Fruit fly (Drosophila melanogaster) whole organism, embryonic: ENCODE measurements around the gene zye.

Experiments
- Atf6 ChIP-seq: fragments of 200-800 bp; sonication (Bioruptor generic); IDR thresholded peaks from 2 replicates; pipeline ENCODE4 v1.3.6; 2022; ENCODE audit warnings: missing biosample characterization, missing genetic modification characterization
- Awh ChIP-seq: fragments of 200-800 bp; sonication (Bioruptor generic); IDR thresholded peaks from 2 replicates; pipeline ENCODE4, ENCODE4 v1.3.6; 2022; ENCODE audit warnings: missing biosample characterization, missing genetic modification characterization
- Blimp-1 ChIP-seq: fragments of 200-800 bp; sonication (Bioruptor generic); optimal IDR thresholded peaks from 3 replicates; lab custom pipeline; 2018; ENCODE audit warnings: missing biosample characterization, missing genetic modification characterization, mild to moderate bottlenecking, moderate library complexity, missing genetic modification reagents
- C15 ChIP-seq: fragments of 200-800 bp; sonication (Bioruptor generic); IDR thresholded peaks from 3 replicates; pipeline ENCODE4 v1.3.6; 2022; ENCODE audit warnings: missing biosample characterization, missing genetic modification characterization
- CG10147 ChIP-seq: fragments of 200-800 bp; sonication (Bioruptor generic); optimal IDR thresholded peaks from 2 replicates; lab custom pipeline; 2019; ENCODE audit warnings: missing biosample characterization, mild to moderate bottlenecking, missing genetic modification characterization, moderate library complexity
- CG10321 ChIP-seq: fragments of 200-800 bp; sonication (Bioruptor generic); IDR thresholded peaks from 2 replicates; pipeline ENCODE4 v1.3.6; 2022; ENCODE audit warnings: missing biosample characterization, missing genetic modification characterization
- CG11696 ChIP-seq: fragments of 200-800 bp; sonication (Bioruptor generic); IDR thresholded peaks from 2 replicates; pipeline ENCODE4 v1.3.6; 2022; ENCODE audit warnings: missing biosample characterization, missing genetic modification characterization
- CG12219 ChIP-seq: fragments of 200-800 bp; sonication (Bioruptor generic); optimal IDR thresholded peaks from 3 replicates; lab custom pipeline; 2018; ENCODE audit warnings: missing biosample characterization, mild to moderate bottlenecking, missing genetic modification characterization
- CG14014 ChIP-seq: fragments of 200-800 bp; sonication (Bioruptor generic); IDR thresholded peaks from 2 replicates; pipeline ENCODE4 v1.3.6; 2022; ENCODE audit warnings: missing biosample characterization, missing genetic modification characterization
- CG4360 ChIP-seq: fragments of 200-800 bp; sonication (Bioruptor generic); IDR thresholded peaks from 2 replicates; pipeline ENCODE4 v1.3.6; 2022; ENCODE audit warnings: missing biosample characterization, missing genetic modification characterization
- CG5953 ChIP-seq: fragments of 200-800 bp; sonication (Bioruptor generic); IDR thresholded peaks from 2 replicates; pipeline ENCODE4 v1.3.6; 2022; ENCODE audit warnings: missing biosample characterization, missing genetic modification characterization
- CG6791 ChIP-seq: fragments of 200-800 bp; sonication (Bioruptor generic); IDR thresholded peaks from 3 replicates; pipeline ENCODE4 v1.3.6; 2022; ENCODE audit warnings: missing biosample characterization, missing genetic modification characterization; ENCODE audit not compliant: partially characterized antibody
- CG7987 ChIP-seq: fragments of 200-800 bp; sonication (Bioruptor generic); optimal IDR thresholded peaks from 2 replicates; lab custom pipeline; 2018; ENCODE audit warnings: missing biosample characterization, mild to moderate bottlenecking, missing genetic modification characterization, moderate library complexity
- CG9437 ChIP-seq: fragments of 200-800 bp; sonication (Bioruptor generic); optimal IDR thresholded peaks from 2 replicates; lab custom pipeline; 2018; ENCODE audit warnings: missing biosample characterization, mild to moderate bottlenecking, missing genetic modification characterization
- CG9727 ChIP-seq: fragments of 200-800 bp; sonication (Bioruptor generic); optimal IDR thresholded peaks from 3 replicates; lab custom pipeline; 2017; ENCODE audit warnings: missing biosample characterization, mild to moderate bottlenecking, missing genetic modification characterization
- CHES-1-like ChIP-seq: fragments of 200-800 bp; sonication (Bioruptor generic); optimal IDR thresholded peaks from 2 replicates; lab custom pipeline; 2016; ENCODE audit warnings: missing biosample characterization, missing genetic modification characterization
- CTCF ChIP-seq: fragments of 200-800 bp; sonication (Bioruptor generic); optimal IDR thresholded peaks from 2 replicates; lab custom pipeline; 2017; ENCODE audit warnings: missing biosample characterization, mild to moderate bottlenecking, missing genetic modification characterization, moderate library complexity
- D19A ChIP-seq: fragments of 200-800 bp; optimal IDR thresholded peaks from 3 replicates; lab custom pipeline; 2019; ENCODE audit warnings: missing biosample characterization, mild to moderate bottlenecking, missing genetic modification characterization, moderate library complexity
- Eip74EF ChIP-seq, 2 experiments: fragments of 200-800 bp in 1 of 2; fragments of >200 bp in 1 of 2; sonication (Bioruptor generic) in 1 of 2; optimal IDR thresholded peaks; 2 replicates each; lab custom pipeline; 2017 to 2019; ENCODE audit warnings: missing biosample characterization in 2 of 2, missing genetic modification characterization in 2 of 2, mild to moderate bottlenecking in 1 of 2, moderate library complexity in 1 of 2
- Fer3 ChIP-seq: fragments of 200-800 bp; sonication (Bioruptor generic); optimal IDR thresholded peaks from 2 replicates; lab custom pipeline; 2018; ENCODE audit warnings: missing biosample characterization, mild to moderate bottlenecking, missing genetic modification characterization, moderate library complexity
- Gsc ChIP-seq: fragments of 200-800 bp; sonication (Bioruptor generic); IDR thresholded peaks from 2 replicates; pipeline ENCODE4 v1.3.6; 2022; ENCODE audit warnings: missing biosample characterization, missing genetic modification characterization
- Kr ChIP-seq: fragments of 200-800 bp; sonication (Bioruptor generic); optimal IDR thresholded peaks from 2 replicates; lab custom pipeline; 2017; ENCODE audit warnings: missing biosample characterization, mild to moderate bottlenecking, missing genetic modification characterization
- Lhr ChIP-seq: fragments of 200-800 bp; sonication (Bioruptor generic); optimal IDR thresholded peaks from 3 replicates; lab custom pipeline; 2017; ENCODE audit warnings: mild to moderate bottlenecking, missing biosample characterization, missing genetic modification reagents, missing genetic modification characterization
- Ravus ChIP-seq: fragments of 200-800 bp; sonication (Bioruptor generic); IDR thresholded peaks from 2 replicates; pipeline ENCODE4 v1.3.6; 2022; ENCODE audit warnings: missing biosample characterization, missing genetic modification characterization
- Rx ChIP-seq: fragments of 200-800 bp; sonication (Bioruptor generic); IDR thresholded peaks from 2 replicates; pipeline ENCODE4 v1.3.6; 2022; ENCODE audit warnings: missing biosample characterization, missing genetic modification characterization
- Sox102F ChIP-seq: fragments of 200-800 bp; sonication (Bioruptor generic); optimal IDR thresholded peaks from 2 replicates; lab custom pipeline; 2018; ENCODE audit warnings: missing biosample characterization, mild to moderate bottlenecking, missing genetic modification characterization, moderate library complexity
- Ssrp ChIP-seq: fragments of 200-800 bp; sonication (Bioruptor generic); optimal IDR thresholded peaks from 2 replicates; lab custom pipeline; 2018; ENCODE audit warnings: missing biosample characterization, mild to moderate bottlenecking, missing genetic modification characterization, moderate library complexity
- Xbp1 ChIP-seq: fragments of 200-800 bp; sonication (Bioruptor generic); optimal IDR thresholded peaks from 3 replicates; lab custom pipeline; 2016; ENCODE audit warnings: missing biosample characterization, mild to moderate bottlenecking, missing genetic modification characterization
- ara ChIP-seq: fragments of 200-800 bp; sonication (Bioruptor generic); IDR thresholded peaks from 2 replicates; pipeline ENCODE4 v1.3.6; 2022; ENCODE audit warnings: missing biosample characterization, missing genetic modification characterization
- danr ChIP-seq: fragments of 200-800 bp; sonication (Bioruptor generic); IDR thresholded peaks from 2 replicates; pipeline ENCODE4 v1.3.6; 2022; ENCODE audit warnings: missing biosample characterization, missing genetic modification characterization
- dati ChIP-seq: fragments of 200-800 bp; sonication (Bioruptor generic); IDR thresholded peaks from 2 replicates; pipeline ENCODE4 v1.3.6; 2022; ENCODE audit warnings: missing biosample characterization, missing genetic modification characterization
- dm ChIP-seq: fragments of 200-800 bp; sonication (Bioruptor generic); optimal IDR thresholded peaks from 3 replicates; lab custom pipeline; 2016; ENCODE audit warnings: missing biosample characterization, missing genetic modification characterization
- fd102C ChIP-seq: fragments of 200-800 bp; sonication (Bioruptor generic); optimal IDR thresholded peaks from 2 replicates; lab custom pipeline; 2018; ENCODE audit warnings: missing biosample characterization, mild to moderate bottlenecking, missing genetic modification characterization, moderate library complexity
- gem ChIP-seq: fragments of 200-800 bp; sonication (Bioruptor generic); optimal IDR thresholded peaks from 2 replicates; lab custom pipeline; 2019; ENCODE audit warnings: missing biosample characterization, mild to moderate bottlenecking, missing genetic modification characterization, moderate library complexity
- ham ChIP-seq: fragments of 200-800 bp; sonication (Bioruptor generic); IDR thresholded peaks from 2 replicates; pipeline ENCODE4 v1.3.6; 2022; ENCODE audit warnings: missing biosample characterization, missing genetic modification characterization
- her ChIP-seq: fragments of 200-800 bp; sonication (Bioruptor generic); optimal IDR thresholded peaks from 2 replicates; lab custom pipeline; 2016; ENCODE audit warnings: missing biosample characterization, missing genetic modification characterization
- jigr1 ChIP-seq: fragments of 200-800 bp; sonication (Bioruptor generic); IDR thresholded peaks from 3 replicates; pipeline ENCODE4 v1.3.6; 2022; ENCODE audit warnings: missing biosample characterization, missing genetic modification characterization
- nmo ChIP-seq: fragments of 200-800 bp; sonication (Bioruptor generic); optimal IDR thresholded peaks from 2 replicates; lab custom pipeline; 2018; ENCODE audit warnings: missing biosample characterization, mild to moderate bottlenecking, missing genetic modification characterization, moderate library complexity
- oc ChIP-seq: fragments of 200-800 bp; sonication (Bioruptor generic); optimal IDR thresholded peaks from 2 replicates; lab custom pipeline; 2018; ENCODE audit warnings: missing biosample characterization, mild to moderate bottlenecking, missing genetic modification characterization, moderate library complexity
- odd ChIP-seq: fragments of 200-800 bp; sonication (Bioruptor generic); optimal IDR thresholded peaks from 2 replicates; lab custom pipeline; 2017; ENCODE audit warnings: missing biosample characterization, mild to moderate bottlenecking, missing genetic modification characterization
- prd ChIP-seq, 3 experiments: fragments of >200 bp in 2 of 3; fragments of 200-800 bp in 1 of 3; sonication (Bioruptor generic) in 1 of 3; optimal IDR thresholded peaks in 2 of 3; IDR thresholded peaks in 1 of 3; 2 replicates in 2 of 3; 3 replicates in 1 of 3; pipeline versions ENCODE4 v1.3.6 to Lab custom; 2017 to 2022; ENCODE audit warnings: missing biosample characterization in 1 of 3, missing genetic modification characterization in 1 of 3
- pros ChIP-seq: fragments of 200-800 bp; sonication (Bioruptor generic); optimal IDR thresholded peaks from 3 replicates; lab custom pipeline; 2019; ENCODE audit warnings: missing biosample characterization, mild to moderate bottlenecking, missing genetic modification characterization, moderate library complexity
- rib ChIP-seq: fragments of 200-800 bp; sonication (Bioruptor generic); IDR thresholded peaks from 2 replicates; pipeline ENCODE4 v1.3.6; 2022; ENCODE audit warnings: missing biosample characterization, missing genetic modification characterization
- ro ChIP-seq: fragments of 200-800 bp; sonication (Bioruptor generic); IDR thresholded peaks from 2 replicates; pipeline ENCODE4 v1.3.6; 2022; ENCODE audit warnings: missing biosample characterization, missing genetic modification characterization
- row ChIP-seq: fragments of 200-800 bp; sonication (Bioruptor generic); IDR thresholded peaks from 3 replicates; pipeline ENCODE4 v1.3.6; 2022; ENCODE audit warnings: missing biosample characterization, missing genetic modification characterization
- salm ChIP-seq: fragments of 200-800 bp; sonication (Bioruptor generic); optimal IDR thresholded peaks from 2 replicates; lab custom pipeline; 2018; ENCODE audit warnings: missing biosample characterization, mild to moderate bottlenecking, missing genetic modification characterization
- ssp ChIP-seq: fragments of 200-800 bp; sonication (Bioruptor generic); IDR thresholded peaks from 2 replicates; pipeline ENCODE4 v1.3.6; 2022; ENCODE audit warnings: missing biosample characterization, missing genetic modification characterization
- tx ChIP-seq: fragments of 200-800 bp; sonication (Bioruptor generic); optimal IDR thresholded peaks from 2 replicates; lab custom pipeline; 2016; ENCODE audit warnings: missing biosample characterization, missing genetic modification characterization
- wor ChIP-seq: fragments of 200-800 bp; sonication (Bioruptor generic); IDR thresholded peaks from 2 replicates; pipeline ENCODE4 v1.3.6; 2022; ENCODE audit warnings: missing biosample characterization, missing genetic modification characterization
- z ChIP-seq: fragments of 200-800 bp; sonication (Bioruptor generic); IDR thresholded peaks from 3 replicates; pipeline ENCODE4 v1.3.6; 2022; ENCODE audit warnings: missing biosample characterization, missing genetic modification characterization

Gene zye

dm6 chr3L:20473021-20473799, 59.8 kb downstream of the zye start, which contains the start of the genes CG32428 and CG5969 (continued):
- peak; percentile 59 for TF ChIP-seq Xbp1 (GFP tag; lab: Kevin White, UChicago)
- TF ChIP-seq dm (GFP tag; lab: Kevin White, UChicago) = peak; percentile 35
- TF ChIP-seq danr = no peak
- peak; percentile 28 for TF ChIP-seq Ssrp
- TF ChIP-seq row = peak; percentile 78
- TF ChIP-seq jigr1 = no peak
- TF ChIP-seq tx = no peak
- TF ChIP-seq Awh (GFP tag; lab: Robert Waterston, UW) = no peak
- TF ChIP-seq CG7987 = peak; percentile 12
- TF ChIP-seq Rx (GFP tag; lab: Robert Waterston, UW) = peak; percentile 49; the same call in 1 of the 2 replicates
- peak; percentile 74 for TF ChIP-seq nmo
- no peak for TF ChIP-seq dati (GFP tag; lab: Robert Waterston, UW)
- peak; percentile 13 for TF ChIP-seq Ravus (GFP tag; lab: Robert Waterston, UW)
- TF ChIP-seq Kr (GFP tag; lab: Kevin White, UChicago) = no peak
- peak; percentile 65 for TF ChIP-seq CG10147 (GFP tag; lab: Kevin White, UChicago)
- no peak for TF ChIP-seq ara
- TF ChIP-seq Lhr (GFP tag; lab: Kevin White, UChicago) = peak; percentile 21
- TF ChIP-seq salm (tag; lab: Kevin White, UChicago) = no peak
- TF ChIP-seq Gsc (GFP tag; lab: Robert Waterston, UW) = no peak
- no peak for TF ChIP-seq CTCF (GFP tag; lab: Kevin White, UChicago)
- TF ChIP-seq Fer3 (tag; lab: Kevin White, UChicago) = peak; percentile 73
- TF ChIP-seq Blimp-1 (GFP tag; lab: Kevin White, UChicago) = peak; percentile 26
- TF ChIP-seq C15 (GFP tag; lab: Robert Waterston, UW) = no peak
- TF ChIP-seq odd = peak; percentile 15
- TF ChIP-seq CG4360 = no peak
- TF ChIP-seq gem (tag; lab: Kevin White, UChicago) = peak; percentile 80
- no peak for TF ChIP-seq CG5953 (GFP tag; lab: Robert Waterston, UW)
- TF ChIP-seq CG6791 (GFP tag; lab: Robert Waterston, UW) = no peak
- TF ChIP-seq ssp (GFP tag; lab: Robert Waterston, UW) = no peak; the same call in 1 of the 2 replicates
- peak; percentile 9; the same call in 1 of the 2 replicates for TF ChIP-seq Atf6 (GFP tag; lab: Robert Waterston, UW)
- no peak for TF ChIP-seq CG12219 (GFP tag; lab: Kevin White, UChicago)
- no peak for TF ChIP-seq ro (GFP tag; lab: Robert Waterston, UW)
- TF ChIP-seq CG9727 (GFP tag; lab: Kevin White, UChicago) = peak; percentile 70
- TF ChIP-seq fd102C (GFP tag; lab: Kevin White, UChicago) = no peak
- TF ChIP-seq CG10321 (GFP tag; lab: Robert Waterston, UW) = 0 out of 2 replicates have a peak, but pooled peaks have one; percentile 7
- no peak for TF ChIP-seq CHES-1-like (GFP tag; lab: Kevin White, UChicago)
- TF ChIP-seq D19A = peak; percentile 59
- no peak for TF ChIP-seq her (GFP tag; lab: Kevin White, UChicago)
- peak in 1 of 2 experiments; percentile 11 for TF ChIP-seq Eip74EF (GFP tag; optimal IDR thresholded peaks at IDR 0.05; lab: Kevin White, UChicago)
- peak; percentile 71 for TF ChIP-seq CG14014 (GFP tag; lab: Robert Waterston, UW)
- TF ChIP-seq Sox102F (GFP tag; lab: Kevin White, UChicago) = peak; percentile 51
- TF ChIP-seq CG9437 (GFP tag; lab: Kevin White, UChicago) = peak; percentile 11
- TF ChIP-seq ham (GFP tag; lab: Robert Waterston, UW) = no peak
- no peak for TF ChIP-seq prd (optimal IDR thresholded peaks at IDR 0.05; lab: Kevin White, UChicago)
- TF ChIP-seq prd (GFP tag; IDR thresholded peaks at IDR 0.05; lab: Robert Waterston, UW) = peak; percentile 65
- TF ChIP-seq CG11696 (GFP tag; lab: Robert Waterston, UW) = peak; percentile 92
- TF ChIP-seq wor (GFP tag; lab: Robert Waterston, UW) = no peak
- TF ChIP-seq oc = peak; percentile 13
- TF ChIP-seq pros (GFP tag; lab: Kevin White, UChicago) = no peak
- TF ChIP-seq z (GFP tag; lab: Robert Waterston, UW) = no peak
- TF ChIP-seq rib (GFP tag; lab: Robert Waterston, UW) = peak; percentile 77
